Worm (Caenorhabditis elegans): Measurements from ENCODE around the gene R05G6.3.

R05G6.3 gene

DNA sequence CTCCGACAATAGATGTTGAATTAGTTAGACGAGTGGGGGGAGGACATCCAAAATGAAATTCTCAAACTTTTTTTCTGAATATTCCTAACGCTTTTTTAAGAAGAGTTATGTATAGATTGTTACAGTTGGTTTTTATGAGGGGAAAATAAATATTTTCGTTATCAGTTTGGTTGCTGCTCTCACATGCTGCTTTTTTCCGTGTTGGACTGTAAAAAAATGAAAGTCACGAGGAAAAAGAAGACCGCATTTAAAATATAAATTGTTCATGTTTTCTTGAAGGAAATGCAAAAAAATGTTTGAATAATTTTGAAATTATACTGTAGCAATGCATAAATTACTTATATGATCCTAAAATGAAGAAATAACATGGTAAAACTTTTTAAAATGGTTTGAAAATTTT is 4.5 kb downstream of the R05G6.3 start:
- no peak for TF ChIP-seq ref-1 (GFP tag; conservative IDR thresholded peaks at IDR 0.05)
- no peak for TF ChIP-seq tab-1 (GFP tag; IDR thresholded peaks at IDR 0.05)
- no peak for TF ChIP-seq flt-1 (GFP tag; IDR thresholded peaks at IDR 0.05)
- TF ChIP-seq klf-2 (GFP tag; conservative IDR thresholded peaks at IDR 0.05) = no peak
- TF ChIP-seq T22C8.4 (GFP tag; IDR thresholded peaks at IDR 0.05) = no peak

ce11 chrIV:7521591-7521990 is 5.2 kb downstream of the R05G6.3 start:
- no peak for TF ChIP-seq flt-1 (GFP tag; IDR thresholded peaks at IDR 0.05)
- no peak for TF ChIP-seq ref-1 (GFP tag; conservative IDR thresholded peaks at IDR 0.05)

- no peak for TF ChIP-seq ztf-23 (GFP tag; IDR thresholded peaks at IDR 0.05)
- no peak for TF ChIP-seq klf-2 (GFP tag; conservative IDR thresholded peaks at IDR 0.05)
- TF ChIP-seq ztf-29 (GFP tag; IDR thresholded peaks at IDR 0.05) = no peak
- TF ChIP-seq med-1 (GFP tag; optimal IDR thresholded peaks at IDR 0.05; ENCODE audit: insufficient read depth) = no peak
- TF ChIP-seq T22C8.4 (GFP tag; IDR thresholded peaks at IDR 0.05) = no peak
- no peak for TF ChIP-seq cog-1 (tag; optimal IDR thresholded peaks at IDR 0.05)
- TF ChIP-seq ref-1 (GFP tag; conservative IDR thresholded peaks at IDR 0.05) = no peak
Measured at ce11 chrIV:7523744-7524143, 7.4 kb downstream of the R05G6.3 start.

DNA sequence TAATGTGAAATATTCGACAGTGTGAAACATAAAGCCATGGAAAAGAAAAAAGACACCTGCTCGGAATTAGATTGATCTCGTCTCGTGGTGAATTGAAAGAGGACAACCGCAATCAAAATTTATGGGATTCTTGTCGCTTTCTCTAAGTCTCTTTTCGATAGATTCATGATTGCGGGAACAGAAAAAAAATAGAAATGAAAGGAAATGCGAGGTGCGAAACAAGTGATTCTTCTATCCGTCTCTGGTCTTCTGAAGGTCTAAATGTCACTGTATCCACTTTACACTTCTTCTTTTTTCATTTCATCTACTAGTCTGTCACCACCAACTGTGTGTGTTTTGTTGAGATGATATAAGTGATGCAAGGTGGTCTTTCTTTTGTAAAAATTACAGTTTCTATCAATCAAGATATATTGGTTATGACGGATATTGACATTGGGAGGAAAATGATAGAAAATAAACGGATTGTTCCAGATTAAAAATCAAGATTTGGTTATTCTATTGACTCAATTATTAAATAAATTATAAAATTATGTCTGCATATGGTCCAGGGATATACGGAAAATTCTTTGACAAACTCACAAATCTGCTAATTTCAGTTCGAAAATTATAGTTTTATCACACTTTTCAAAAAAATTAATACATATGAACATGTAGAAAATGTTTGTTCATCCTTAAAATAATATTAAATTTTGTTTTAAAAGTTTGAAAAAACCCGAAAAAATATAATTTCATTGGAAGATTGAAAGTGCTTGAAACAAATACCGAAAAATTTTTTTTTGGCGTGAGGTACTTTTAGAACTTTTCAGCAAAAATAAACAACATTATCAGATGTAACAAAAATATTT is 14.1 kb downstream of the R05G6.3 start:
- TF ChIP-seq T22C8.4 (GFP tag; IDR thresholded peaks at IDR 0.05) = no peak
- TF ChIP-seq ztf-23 (GFP tag; IDR thresholded peaks at IDR 0.05) = no peak
- no peak for TF ChIP-seq ref-1 (GFP tag; conservative IDR thresholded peaks at IDR 0.05)
- TF ChIP-seq flt-1 (GFP tag; IDR thresholded peaks at IDR 0.05) = no peak
- no peak for TF ChIP-seq med-1 (GFP tag; optimal IDR thresholded peaks at IDR 0.05; ENCODE audit: insufficient read depth)
- no peak for TF ChIP-seq ztf-29 (GFP tag; IDR thresholded peaks at IDR 0.05)
- no peak for TF ChIP-seq tab-1 (GFP tag; IDR thresholded peaks at IDR 0.05)
- TF ChIP-seq cog-1 (tag; optimal IDR thresholded peaks at IDR 0.05) = no peak
- TF ChIP-seq klf-2 (GFP tag; conservative IDR thresholded peaks at IDR 0.05) = no peak

- TF ChIP-seq ref-1 (GFP tag; conservative IDR thresholded peaks at IDR 0.05) = no peak
- TF ChIP-seq ztf-29 (GFP tag; IDR thresholded peaks at IDR 0.05) = no peak
- no peak for TF ChIP-seq med-1 (GFP tag; optimal IDR thresholded peaks at IDR 0.05; ENCODE audit: insufficient read depth)
- TF ChIP-seq cog-1 (tag; optimal IDR thresholded peaks at IDR 0.05) = no peak
- TF ChIP-seq flt-1 (GFP tag; IDR thresholded peaks at IDR 0.05) = no peak
- no peak for TF ChIP-seq tab-1 (GFP tag; IDR thresholded peaks at IDR 0.05)
- no peak for TF ChIP-seq T22C8.4 (GFP tag; IDR thresholded peaks at IDR 0.05)
Measured at ce11 chrIV:7532360-7532759, 16.0 kb downstream of the R05G6.3 start, which contains the start of gene R05G6.1. R05G6.1 (plus strand) TSS chrIV:7532660.

- TF ChIP-seq tab-1 (GFP tag; IDR thresholded peaks at IDR 0.05) (no peak), cog-1 (tag; optimal IDR thresholded peaks at IDR 0.05) (no peak), ztf-23 (GFP tag; IDR thresholded peaks at IDR 0.05) (no peak), med-1 (GFP tag; optimal IDR thresholded peaks at IDR 0.05; ENCODE audit: insufficient read depth) (no peak), T22C8.4 (GFP tag; IDR thresholded peaks at IDR 0.05) (no peak), klf-2 (GFP tag; conservative IDR thresholded peaks at IDR 0.05) (no peak), ref-1 (GFP tag; conservative IDR thresholded peaks at IDR 0.05) (no peak), ztf-29 (GFP tag; IDR thresholded peaks at IDR 0.05) (no peak), flt-1 (GFP tag; IDR thresholded peaks at IDR 0.05) (no peak)
Measured at ce11 chrIV:7542485-7543001, 26.2 kb downstream of the R05G6.3 start, which contains the start of gene R05G6.10. R05G6.10 (minus strand) TSS chrIV:7542535.

DNA sequence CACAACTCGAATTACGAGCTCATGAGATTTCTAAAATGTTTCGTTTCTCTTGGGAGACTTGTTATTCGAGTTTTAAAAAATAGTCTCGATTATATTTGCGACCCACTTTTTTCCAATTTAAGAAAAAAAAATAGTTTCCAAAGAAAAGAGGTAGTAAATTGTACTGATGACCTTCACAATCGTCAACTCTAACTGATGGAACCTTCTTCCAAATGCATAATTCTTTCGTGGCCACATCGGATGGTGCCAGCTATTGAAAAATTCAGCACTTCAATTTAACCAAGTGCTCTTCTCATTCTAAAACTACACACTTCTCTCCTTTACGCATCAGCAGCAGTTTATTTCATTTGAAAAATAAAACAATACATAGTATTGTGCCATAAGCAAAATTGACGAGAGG is 27.3 kb downstream of the R05G6.3 start:
- TF ChIP-seq klf-2 (GFP tag; conservative IDR thresholded peaks at IDR 0.05) (no peak), ztf-29 (GFP tag; IDR thresholded peaks at IDR 0.05) (no peak), T22C8.4 (GFP tag; IDR thresholded peaks at IDR 0.05) (no peak), tab-1 (GFP tag; IDR thresholded peaks at IDR 0.05) (no peak), flt-1 (GFP tag; IDR thresholded peaks at IDR 0.05) (no peak), ztf-23 (GFP tag; IDR thresholded peaks at IDR 0.05) (no peak), ref-1 (GFP tag; conservative IDR thresholded peaks at IDR 0.05) (no peak), cog-1 (tag; optimal IDR thresholded peaks at IDR 0.05) (no peak), med-1 (GFP tag; optimal IDR thresholded peaks at IDR 0.05; ENCODE audit: insufficient read depth) (no peak)

- TF ChIP-seq ref-1 (GFP tag; conservative IDR thresholded peaks at IDR 0.05) = no peak
- TF ChIP-seq T22C8.4 (GFP tag; IDR thresholded peaks at IDR 0.05) = no peak
- no peak for TF ChIP-seq tab-1 (GFP tag; IDR thresholded peaks at IDR 0.05)
- TF ChIP-seq flt-1 (GFP tag; IDR thresholded peaks at IDR 0.05) = no peak
- no peak for TF ChIP-seq ztf-29 (GFP tag; IDR thresholded peaks at IDR 0.05)
- TF ChIP-seq med-1 (GFP tag; optimal IDR thresholded peaks at IDR 0.05; ENCODE audit: insufficient read depth) = no peak
- no peak for TF ChIP-seq klf-2 (GFP tag; conservative IDR thresholded peaks at IDR 0.05)
- no peak for TF ChIP-seq ztf-23 (GFP tag; IDR thresholded peaks at IDR 0.05)
- no peak for TF ChIP-seq cog-1 (tag; optimal IDR thresholded peaks at IDR 0.05)
Measured at ce11 chrIV:7547843-7548578, 31.7 kb downstream of the R05G6.3 start, which contains the start of the genes cdd-2 and oef-1. cdd-2 (minus strand) TSS chrIV:7547893. oef-1 (plus strand) TSS chrIV:7548417.

- TF ChIP-seq med-1 (GFP tag; optimal IDR thresholded peaks at IDR 0.05; ENCODE audit: insufficient read depth) (no peak), ztf-29 (GFP tag; IDR thresholded peaks at IDR 0.05) (no peak), T22C8.4 (GFP tag; IDR thresholded peaks at IDR 0.05) (no peak), ref-1 (GFP tag; conservative IDR thresholded peaks at IDR 0.05) (no peak), klf-2 (GFP tag; conservative IDR thresholded peaks at IDR 0.05) (no peak), tab-1 (GFP tag; IDR thresholded peaks at IDR 0.05) (no peak), flt-1 (GFP tag; IDR thresholded peaks at IDR 0.05) (no peak), cog-1 (tag; optimal IDR thresholded peaks at IDR 0.05) (no peak), ztf-23 (GFP tag; IDR thresholded peaks at IDR 0.05) (no peak)
Measured at ce11 chrIV:7549844-7550243, 33.5 kb downstream of the R05G6.3 start.

Data from whole organism, midembryonic.